Worm (Caenorhabditis elegans): Measurements from ENCODE around the gene dhc-3.

DNA sequence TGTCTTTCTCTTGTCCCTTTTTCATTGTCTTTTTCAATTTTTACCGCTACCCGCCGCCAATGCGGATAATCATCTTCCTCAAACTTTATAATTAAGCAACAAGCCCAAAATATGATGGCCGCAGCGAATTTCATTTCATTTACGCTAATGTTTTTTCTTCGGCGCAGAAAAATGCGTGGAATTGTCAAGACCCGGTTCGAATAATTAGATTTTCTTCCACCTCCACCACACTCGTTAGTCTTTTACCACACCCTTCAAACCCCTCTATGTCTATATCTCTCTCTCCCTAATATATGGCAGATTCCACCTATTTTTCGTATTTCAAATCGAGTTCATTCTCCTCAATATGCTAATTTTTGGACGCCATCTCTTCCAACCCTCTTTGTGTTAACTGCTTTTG, 31.7 kb downstream of the dhc-3 start:
- TF ChIP-seq aly-2 (tag; optimal IDR thresholded peaks at IDR 0.05) (no peak), lsy-2 (tag; optimal IDR thresholded peaks at IDR 0.05) (no peak), nhr-11 (tag; optimal IDR thresholded peaks at IDR 0.05) (no peak), ztf-11 (tag; optimal IDR thresholded peaks at IDR 0.05) (no peak), sptf-1 (tag; optimal IDR thresholded peaks at IDR 0.05) (no peak), fkh-10 (GFP tag; optimal IDR thresholded peaks at IDR 0.05) (no peak)

Measured in whole organism, L1 larva.